Fruit fly (Drosophila melanogaster) whole organism, embryonic: ENCODE data around the gene CG32642.

Experiments
- CG8478 ChIP-seq: fragments of >200 bp; optimal IDR thresholded peaks from 2 replicates; lab custom pipeline; 2018
- Dad ChIP-seq: fragments of 200-800 bp; sonication (Bioruptor generic); optimal IDR thresholded peaks from 3 replicates; lab custom pipeline; 2016; ENCODE audit warnings: missing biosample characterization, missing genetic modification characterization
- Oaz ChIP-seq: fragments of 200-800 bp; sonication (Bioruptor generic); IDR thresholded peaks from 2 replicates; pipeline ENCODE4 v1.3.6; 2022; ENCODE audit warnings: missing biosample characterization, missing genetic modification characterization
- bbx ChIP-seq: fragments of 200-800 bp; sonication (Bioruptor generic); IDR thresholded peaks from 2 replicates; pipeline ENCODE4 v1.3.6; 2022; ENCODE audit warnings: missing biosample characterization, missing genetic modification characterization; ENCODE audit not compliant: partially characterized antibody
- cas ChIP-seq: fragments of 200-800 bp; sonication (Bioruptor generic); IDR thresholded peaks from 2 replicates; pipeline ENCODE4 v1.3.6; 2022; ENCODE audit warnings: missing biosample characterization, missing genetic modification characterization
- her ChIP-seq: fragments of 200-800 bp; sonication (Bioruptor generic); optimal IDR thresholded peaks from 2 replicates; lab custom pipeline; 2016; ENCODE audit warnings: missing biosample characterization, missing genetic modification characterization
- odd ChIP-seq: fragments of 200-800 bp; sonication (Bioruptor generic); optimal IDR thresholded peaks from 2 replicates; lab custom pipeline; 2017; ENCODE audit warnings: missing biosample characterization, mild to moderate bottlenecking, missing genetic modification characterization
- vvl ChIP-seq: fragments of 200-800 bp; sonication (Bioruptor generic); IDR thresholded peaks from 2 replicates; pipeline ENCODE4 v1.3.6; 2022; ENCODE audit warnings: missing biosample characterization, missing genetic modification characterization

- TF ChIP-seq Oaz, result no peak
- TF ChIP-seq CG8478 (lab: Kevin White, UChicago), result no peak
- TF ChIP-seq odd (GFP tag; lab: Kevin White, UChicago), result no peak
- TF ChIP-seq vvl (GFP tag; lab: Robert Waterston, UW), result no peak
- TF ChIP-seq cas (GFP tag; lab: Robert Waterston, UW), result no peak
- TF ChIP-seq her, result no peak
- no peak for TF ChIP-seq Dad
- no peak for TF ChIP-seq bbx (GFP tag; lab: Robert Waterston, UW)
Observed at dm6 chrX:12917177-12917576, 41.8 kb upstream of the CG32642 start, which contains the start of gene fne.
